Worm (Caenorhabditis elegans) whole organism, L4 larva: Measurements from ENCODE around the gene W08E12.5.
"Not testable (repeated sequence)": the region's sequence is repeated elsewhere in the genome, so short reads cannot be mapped to it uniquely, and the experiment has no call there.

Experiments
- ama-1 ChIP-seq: fragments of 150-350 bp; optimal IDR thresholded peaks from 2 replicates; lab custom pipeline; 2014; ENCODE audit warnings: inconsistent platforms, mixed read lengths
- ces-1 ChIP-seq: fragments of 150-350 bp; sonication (generic microtip); optimal IDR thresholded peaks from 4 replicates; lab custom pipeline; 2014; ENCODE audit warnings: missing biosample characterization, missing genetic modification reagents, missing genetic modification characterization
- dpl-1 ChIP-seq: fragments of 150-350 bp; optimal IDR thresholded peaks from 2 replicates; lab custom pipeline; 2014; ENCODE audit warnings: missing biosample characterization, missing genetic modification reagents, missing genetic modification characterization
- egl-27 ChIP-seq: sonication (generic microtip); optimal IDR thresholded peaks from 3 replicates; lab custom pipeline; 2017; ENCODE audit warnings: missing biosample characterization, missing genetic modification reagents, missing genetic modification characterization
- nhr-10 ChIP-seq: fragments of 150-350 bp; optimal IDR thresholded peaks from 2 replicates; lab custom pipeline; 2014; ENCODE audit warnings: missing biosample characterization, missing genetic modification characterization
- nhr-102 ChIP-seq: sonication (generic microtip); optimal IDR thresholded peaks from 2 replicates; lab custom pipeline; 2016; ENCODE audit warnings: mild to moderate bottlenecking, missing genetic modification characterization, moderate library complexity, missing compliant biosample characterization
- nhr-237 ChIP-seq: sonication (generic microtip); optimal IDR thresholded peaks from 2 replicates; lab custom pipeline; 2017; ENCODE audit warnings: missing biosample characterization, missing genetic modification characterization
- nhr-48 ChIP-seq: sonication (generic microtip); optimal IDR thresholded peaks from 2 replicates; lab custom pipeline; 2016; ENCODE audit warnings: mild to moderate bottlenecking, missing genetic modification characterization, missing compliant biosample characterization
- snpc-4 ChIP-seq: fragments of 150-350 bp; optimal IDR thresholded peaks from 2 replicates; lab custom pipeline; 2014; ENCODE audit warnings: missing biosample characterization, missing genetic modification characterization

- peak; percentile 56 for TF ChIP-seq dpl-1 (GFP tag; lab: Kevin White, UChicago)
- TF ChIP-seq snpc-4 (tag; lab: Kevin White, UChicago); ces-1 (GFP tag; lab: Kevin White, UChicago); egl-27 (tag; lab: Kevin White, UChicago); nhr-10 (tag; lab: Kevin White, UChicago); nhr-237; ama-1 (lab: Kevin White, UChicago): not testable (repeated sequence)
- peak; percentile 63 for TF ChIP-seq nhr-48
- peak; percentile 88 for TF ChIP-seq nhr-102 (tag; lab: Kevin White, UChicago)
Observed at ce11 chrIV:3313311-3313710, 12.7 kb downstream of the W08E12.5 start.
